Worm (Caenorhabditis elegans) whole organism, L4 larva: ENCODE measurements around the gene tag-280.

ENCODE experiments used
- F10B5.3 ChIP-seq: sonication (generic microtip); optimal IDR thresholded peaks from 2 replicates; lab custom pipeline; 2016; ENCODE audit warnings: mild to moderate bottlenecking, missing genetic modification characterization, missing compliant biosample characterization
- F26F4.8 ChIP-seq: fragments of 200-800 bp; sonication (Bioruptor generic); conservative IDR thresholded peaks from 2 replicates; pipeline ENCODE4 v1.3.6; 2022; ENCODE audit warnings: missing genetic modification characterization, missing compliant biosample characterization
- F44E2.7 ChIP-seq: fragments of 200-800 bp; sonication (Bioruptor generic); IDR thresholded peaks from 2 replicates; pipeline ENCODE4 v2.1.2; 2022; ENCODE audit warnings: missing genetic modification characterization, missing compliant biosample characterization
- T26A8.4 ChIP-seq: fragments of 200-800 bp; sonication (Bioruptor generic); IDR thresholded peaks from 2 replicates; pipeline ENCODE4 v1.3.6; 2022; ENCODE audit warnings: missing genetic modification characterization, missing compliant biosample characterization
- Y105C5A.15 ChIP-seq: fragments of 200-800 bp; sonication (Bioruptor generic); IDR thresholded peaks from 2 replicates; pipeline ENCODE4 v1.3.6; 2022; ENCODE audit warnings: missing genetic modification characterization, missing compliant biosample characterization
- Y48G9A.11 ChIP-seq: fragments of 200-800 bp; sonication (Bioruptor generic); IDR thresholded peaks from 2 replicates; pipeline ENCODE4 v1.3.6; 2022; ENCODE audit warnings: missing genetic modification reagents, missing genetic modification characterization, missing compliant biosample characterization
- Y5F2A.4 ChIP-seq: fragments of 200-800 bp; sonication (Bioruptor generic); optimal IDR thresholded peaks from 2 replicates; lab custom pipeline; 2018; ENCODE audit warnings: mild to moderate bottlenecking, missing genetic modification characterization, missing compliant biosample characterization
- Y75B8A.6 ChIP-seq: fragments of 200-800 bp; sonication (Bioruptor generic); IDR thresholded peaks from 2 replicates; pipeline ENCODE4 v1.3.6; 2022; ENCODE audit warnings: missing genetic modification reagents, missing genetic modification characterization, missing compliant biosample characterization
- aly-2 ChIP-seq: sonication (generic microtip); optimal IDR thresholded peaks from 2 replicates; lab custom pipeline; 2018; ENCODE audit warnings: missing biosample characterization, missing genetic modification characterization
- arid-1 ChIP-seq: fragments of 200-800 bp; sonication (Bioruptor generic); conservative IDR thresholded peaks from 2 replicates; pipeline ENCODE4 v1.3.6; 2022; ENCODE audit warnings: missing genetic modification reagents, missing genetic modification characterization, missing compliant biosample characterization
- attf-4 ChIP-seq: sonication (generic microtip); optimal IDR thresholded peaks from 3 replicates; lab custom pipeline; 2017; ENCODE audit warnings: missing biosample characterization, missing genetic modification characterization
- ceh-28 ChIP-seq: fragments of 150-350 bp; optimal IDR thresholded peaks from 2 replicates; lab custom pipeline; 2014; ENCODE audit warnings: missing biosample characterization, missing genetic modification reagents, missing genetic modification characterization
- ceh-32 ChIP-seq: sonication (generic microtip); optimal IDR thresholded peaks from 2 replicates; lab custom pipeline; 2016; ENCODE audit warnings: mild to moderate bottlenecking, missing genetic modification characterization, missing compliant biosample characterization; ENCODE audit not compliant: poor library complexity
- ceh-62 ChIP-seq: sonication (generic microtip); optimal IDR thresholded peaks from 2 replicates; lab custom pipeline; 2017; ENCODE audit warnings: missing biosample characterization, missing genetic modification characterization
- ceh-82 ChIP-seq: sonication (generic microtip); optimal IDR thresholded peaks from 2 replicates; lab custom pipeline; 2017; ENCODE audit warnings: missing biosample characterization, missing genetic modification characterization
- cey-2 ChIP-seq: sonication (generic microtip); optimal IDR thresholded peaks from 3 replicates; lab custom pipeline; 2017; ENCODE audit warnings: missing genetic modification characterization, mild to moderate bottlenecking, missing compliant biosample characterization, antibody characterized with exemption, borderline replicate concordance; ENCODE audit not compliant: insufficient read depth
- ctbp-1 ChIP-seq: fragments of 200-800 bp; sonication (Bioruptor generic); IDR thresholded peaks from 2 replicates; pipeline ENCODE4 v1.3.6; 2022; ENCODE audit warnings: missing genetic modification reagents, missing genetic modification characterization, missing compliant biosample characterization
- daf-19 ChIP-seq: fragments of 200-800 bp; sonication (Bioruptor generic); conservative IDR thresholded peaks from 2 replicates; pipeline ENCODE4 v1.3.6; 2022; ENCODE audit warnings: missing genetic modification characterization, missing compliant biosample characterization
- daf-8 ChIP-seq: fragments of 200-800 bp; sonication (Bioruptor generic); IDR thresholded peaks from 2 replicates; pipeline ENCODE4 v1.3.6; 2022; ENCODE audit warnings: missing genetic modification characterization, missing compliant biosample characterization
- dmd-8 ChIP-seq: fragments of 200-800 bp; sonication (Bioruptor generic); IDR thresholded peaks from 2 replicates; pipeline ENCODE4 v1.3.6; 2022; ENCODE audit warnings: missing genetic modification characterization, missing compliant biosample characterization
- dve-1 ChIP-seq: sonication (generic microtip); optimal IDR thresholded peaks from 2 replicates; lab custom pipeline; 2017; ENCODE audit warnings: antibody characterized with exemption, mild to moderate bottlenecking, missing genetic modification characterization, missing compliant biosample characterization; ENCODE audit not compliant: insufficient read depth
- egl-27 ChIP-seq: sonication (generic microtip); optimal IDR thresholded peaks from 3 replicates; lab custom pipeline; 2017; ENCODE audit warnings: missing biosample characterization, missing genetic modification reagents, missing genetic modification characterization
- egl-43 ChIP-seq: fragments of 200-800 bp; sonication (Bioruptor generic); IDR thresholded peaks from 2 replicates; pipeline ENCODE4 v1.3.6; 2022; ENCODE audit warnings: missing genetic modification reagents, missing genetic modification characterization, missing compliant biosample characterization
- fos-1 ChIP-seq: fragments of 150-350 bp; optimal IDR thresholded peaks from 2 replicates; lab custom pipeline; 2014; ENCODE audit warnings: missing biosample characterization, missing genetic modification characterization
- gei-8 ChIP-seq: fragments of 200-800 bp; sonication (Bioruptor generic); optimal IDR thresholded peaks from 2 replicates; lab custom pipeline; 2018; ENCODE audit warnings: mild to moderate bottlenecking, missing genetic modification characterization, missing compliant biosample characterization
- hlh-11 ChIP-seq: fragments of 200-800 bp; sonication (Bioruptor generic); optimal IDR thresholded peaks from 2 replicates; lab custom pipeline; 2018; ENCODE audit warnings: mild to moderate bottlenecking, missing genetic modification characterization, missing compliant biosample characterization
- lin-1 ChIP-seq: fragments of 200-800 bp; sonication (Bioruptor generic); IDR thresholded peaks from 2 replicates; pipeline ENCODE4 v1.3.6; 2022; ENCODE audit warnings: missing genetic modification reagents, missing genetic modification characterization, missing compliant biosample characterization
- lin-13 ChIP-seq: fragments of 150-350 bp; optimal IDR thresholded peaks from 2 replicates; lab custom pipeline; 2014; ENCODE audit warnings: missing biosample characterization, missing genetic modification reagents, missing genetic modification characterization
- lin-39 ChIP-seq: fragments of 150-350 bp; optimal IDR thresholded peaks from 2 replicates; lab custom pipeline; 2014; ENCODE audit warnings: missing biosample characterization, missing genetic modification reagents, missing genetic modification characterization
- lsy-2 ChIP-seq, 2 experiments: fragments of 150-350 bp in 1 of 2; sonication (generic microtip) in 1 of 2; optimal IDR thresholded peaks; 2 replicates each; lab custom pipeline; 2014 to 2017; ENCODE audit warnings: missing biosample characterization in 2 of 2, missing genetic modification characterization in 2 of 2
- madf-9 ChIP-seq: fragments of 200-800 bp; sonication (Bioruptor generic); conservative IDR thresholded peaks from 2 replicates; pipeline ENCODE4 v1.3.6; 2022; ENCODE audit warnings: missing genetic modification reagents, missing genetic modification characterization, missing compliant biosample characterization
- mdl-1 ChIP-seq, 2 experiments: fragments of 150-350 bp in 1 of 2; sonication (generic microtip) in 1 of 2; optimal IDR thresholded peaks; 2 replicates each; lab custom pipeline; 2014 to 2017; ENCODE audit warnings: missing biosample characterization in 2 of 2, missing genetic modification characterization in 2 of 2
- mxl-3 ChIP-seq: fragments of 200-800 bp; sonication (Bioruptor generic); optimal IDR thresholded peaks from 2 replicates; lab custom pipeline; 2018; ENCODE audit warnings: mild to moderate bottlenecking, missing genetic modification characterization, missing compliant biosample characterization
- nhr-25 ChIP-seq: sonication (generic microtip); optimal IDR thresholded peaks from 2 replicates; lab custom pipeline; 2017; ENCODE audit warnings: missing genetic modification characterization, mild to moderate bottlenecking, missing compliant biosample characterization, antibody characterized with exemption, moderate library complexity, borderline replicate concordance; ENCODE audit not compliant: insufficient read depth
- nhr-41 ChIP-seq: fragments of 200-800 bp; sonication (Bioruptor generic); IDR thresholded peaks from 2 replicates; pipeline ENCODE4 v1.3.6; 2022; ENCODE audit warnings: missing genetic modification reagents, missing genetic modification characterization, missing compliant biosample characterization
- nhr-42 ChIP-seq: fragments of 200-800 bp; sonication (Bioruptor generic); IDR thresholded peaks from 2 replicates; pipeline ENCODE4 v1.3.6; 2022; ENCODE audit warnings: missing genetic modification characterization, missing compliant biosample characterization
- nhr-48 ChIP-seq: sonication (generic microtip); optimal IDR thresholded peaks from 2 replicates; lab custom pipeline; 2016; ENCODE audit warnings: mild to moderate bottlenecking, missing genetic modification characterization, missing compliant biosample characterization
- nhr-77 ChIP-seq: fragments of 150-350 bp; optimal IDR thresholded peaks from 2 replicates; lab custom pipeline; 2014; ENCODE audit warnings: missing biosample characterization, missing genetic modification characterization
- saeg-2 ChIP-seq: fragments of 200-800 bp; sonication (Bioruptor generic); IDR thresholded peaks from 2 replicates; pipeline ENCODE4 v1.3.6; 2022; ENCODE audit warnings: missing genetic modification reagents, missing genetic modification characterization, missing compliant biosample characterization
- skn-1 ChIP-seq: fragments of 150-350 bp; optimal IDR thresholded peaks from 2 replicates; lab custom pipeline; 2014; ENCODE audit warnings: missing biosample characterization, missing genetic modification characterization
- snpc-4 ChIP-seq: fragments of 150-350 bp; optimal IDR thresholded peaks from 2 replicates; lab custom pipeline; 2014; ENCODE audit warnings: missing biosample characterization, missing genetic modification characterization
- spr-1 ChIP-seq: sonication (generic microtip); optimal IDR thresholded peaks from 2 replicates; lab custom pipeline; 2016; ENCODE audit warnings: mild to moderate bottlenecking, missing genetic modification characterization, missing compliant biosample characterization
- tag-97 ChIP-seq: fragments of 200-800 bp; sonication (Bioruptor generic); IDR thresholded peaks from 2 replicates; pipeline ENCODE4 v1.3.6; 2022; ENCODE audit warnings: missing genetic modification characterization, missing compliant biosample characterization
- unc-39 ChIP-seq: sonication (generic microtip); optimal IDR thresholded peaks from 2 replicates; lab custom pipeline; 2017; ENCODE audit warnings: missing biosample characterization, missing genetic modification characterization
- vab-7 ChIP-seq: fragments of 200-800 bp; sonication (Bioruptor generic); IDR thresholded peaks from 2 replicates; pipeline ENCODE4 v1.3.6; 2022; ENCODE audit warnings: missing genetic modification reagents, missing genetic modification characterization, missing compliant biosample characterization
- zfp-3 ChIP-seq: fragments of 200-800 bp; sonication (Bioruptor generic); conservative IDR thresholded peaks from 2 replicates; pipeline ENCODE4 v1.3.6; 2022; ENCODE audit warnings: missing genetic modification reagents, missing genetic modification characterization, missing compliant biosample characterization
- zip-11 ChIP-seq: fragments of 200-800 bp; sonication (Bioruptor generic); IDR thresholded peaks from 2 replicates; pipeline ENCODE4 v1.3.6; 2022; ENCODE audit warnings: missing genetic modification characterization, missing compliant biosample characterization
- ztf-11 ChIP-seq: fragments of 150-350 bp; optimal IDR thresholded peaks from 2 replicates; lab custom pipeline; 2014; ENCODE audit warnings: missing biosample characterization, missing genetic modification characterization

Gene tag-280

ce11 chrII:12494556-12495131 lies 34.2 kb downstream of the tag-280 start, which contains the start of gene col-85 (continued):
- TF ChIP-seq arid-1 (GFP tag; lab: Robert Waterston, UW) (peak; percentile 91), ceh-32 (tag; lab: Kevin White, UChicago) (peak; percentile 2), spr-1 (tag; lab: Kevin White, UChicago) (peak; percentile 79), lin-39 (no peak), Y75B8A.6 (GFP tag; lab: Robert Waterston, UW) (peak; percentile 73; the same call in 1 of the 2 replicates), hlh-11 (tag; lab: Kevin White, UChicago) (peak; percentile 66), nhr-25 (no peak), ztf-11 (tag; lab: Kevin White, UChicago) (no peak), mdl-1 (tag; optimal IDR thresholded peaks at IDR 0.05; lab: Kevin White, UChicago) (peak in 1 of 2 experiments; percentile 59), madf-9 (GFP tag; lab: Robert Waterston, UW) (peak; percentile 87), zfp-3 (GFP tag; lab: Robert Waterston, UW) (peak; percentile 73), vab-7 (GFP tag; lab: Robert Waterston, UW) (peak; percentile 96), F44E2.7 (GFP tag; lab: Robert Waterston, UW) (peak; percentile 80; the same call in 1 of the 2 replicates), aly-2 (no peak), snpc-4 (tag; lab: Kevin White, UChicago) (peak; percentile 71), attf-4 (no peak), egl-43 (GFP tag; lab: Robert Waterston, UW) (peak; percentile 98), unc-39 (no peak), mxl-3 (GFP tag; lab: Kevin White, UChicago) (peak; percentile 42), ceh-82 (tag; lab: Kevin White, UChicago) (no peak), daf-19 (GFP tag; lab: Robert Waterston, UW) (no peak), tag-97 (GFP tag; lab: Robert Waterston, UW) (no peak), lsy-2 (tag; optimal IDR thresholded peaks at IDR 0.05; lab: Kevin White, UChicago) (no peak), nhr-48 (tag; lab: Kevin White, UChicago) (peak; percentile 67), nhr-77 (peak; percentile 60), skn-1 (no peak), fos-1 (no peak), zip-11 (GFP tag; lab: Robert Waterston, UW) (0 out of 2 replicates have a peak, but pooled peaks have one; percentile 53), nhr-42 (GFP tag; lab: Robert Waterston, UW) (peak; percentile 78; the same call in 1 of the 2 replicates), nhr-41 (GFP tag; lab: Robert Waterston, UW) (peak; percentile 94), F10B5.3 (tag; lab: Kevin White, UChicago) (no peak), ceh-28 (no peak), cey-2 (no peak), daf-8 (GFP tag; lab: Robert Waterston, UW) (0 out of 2 replicates have a peak, but pooled peaks have one; percentile 71), dmd-8 (peak; percentile 95), ctbp-1 (GFP tag; lab: Robert Waterston, UW) (peak; percentile 91), gei-8 (GFP tag; lab: Kevin White, UChicago) (peak; percentile 76), Y5F2A.4 (GFP tag; lab: Kevin White, UChicago) (peak; percentile 79), Y105C5A.15 (GFP tag; lab: Robert Waterston, UW) (peak; percentile 90; the same call in 1 of the 2 replicates), Y48G9A.11 (GFP tag; lab: Robert Waterston, UW) (peak; percentile 87)

ce11 chrII:12496981-12497380 lies 36.5 kb downstream of the tag-280 start, which contains the start of gene T21B4.3:
T21B4.3 (minus strand) TSS chrII:12497081.
- TF ChIP-seq F10B5.3 (tag; lab: Kevin White, UChicago): no peak
- TF ChIP-seq T26A8.4: no peak
- TF ChIP-seq F26F4.8 (GFP tag; lab: Robert Waterston, UW): no peak
- no peak for TF ChIP-seq lin-1 (GFP tag; lab: Robert Waterston, UW)
- TF ChIP-seq ceh-62 (tag; lab: Kevin White, UChicago): no peak
- TF ChIP-seq dve-1 (tag; lab: Kevin White, UChicago): no peak
- no peak for TF ChIP-seq lin-13 (GFP tag; lab: Kevin White, UChicago)
- no peak for TF ChIP-seq egl-27 (tag; lab: Kevin White, UChicago)
- TF ChIP-seq nhr-41 (GFP tag; lab: Robert Waterston, UW): no peak
- TF ChIP-seq nhr-42 (GFP tag; lab: Robert Waterston, UW): no peak
- TF ChIP-seq nhr-25: no peak
- no peak for TF ChIP-seq saeg-2
- no peak for TF ChIP-seq zfp-3 (GFP tag; lab: Robert Waterston, UW)
